Fruit fly (Drosophila melanogaster) whole organism, embryonic: ENCODE results near the gene CG6927.

Experiments used
- Atf-2 ChIP-seq: fragments of 200-800 bp; sonication (Bioruptor generic); optimal IDR thresholded peaks from 2 replicates; lab custom pipeline; 2016; ENCODE audit warnings: missing biosample characterization, missing genetic modification characterization
- Atf6 ChIP-seq: fragments of 200-800 bp; sonication (Bioruptor generic); IDR thresholded peaks from 2 replicates; pipeline ENCODE4 v1.3.6; 2022; ENCODE audit warnings: missing biosample characterization, missing genetic modification characterization
- BEAF-32 ChIP-seq: fragments of 200-800 bp; sonication (Bioruptor generic); optimal IDR thresholded peaks from 3 replicates; lab custom pipeline; 2017; ENCODE audit warnings: missing biosample characterization, missing genetic modification characterization, mild to moderate bottlenecking, moderate library complexity, missing genetic modification reagents
- CG10321 ChIP-seq: fragments of 200-800 bp; sonication (Bioruptor generic); IDR thresholded peaks from 2 replicates; pipeline ENCODE4 v1.3.6; 2022; ENCODE audit warnings: missing biosample characterization, missing genetic modification characterization
- CG11695 ChIP-seq: fragments of 200-800 bp; sonication (Bioruptor generic); IDR thresholded peaks from 3 replicates; pipeline ENCODE4 v1.3.6; 2022; ENCODE audit warnings: missing biosample characterization, missing genetic modification characterization
- CG11723 ChIP-seq: fragments of 200-800 bp; sonication (Bioruptor generic); optimal IDR thresholded peaks from 2 replicates; lab custom pipeline; 2017; ENCODE audit warnings: missing biosample characterization, mild to moderate bottlenecking, missing genetic modification characterization
- CG13123 ChIP-seq: fragments of 200-800 bp; sonication (Bioruptor generic); optimal IDR thresholded peaks from 2 replicates; lab custom pipeline; 2016; ENCODE audit warnings: missing biosample characterization, missing genetic modification characterization
- CG13287 ChIP-seq: fragments of 200-800 bp; sonication (Bioruptor generic); IDR thresholded peaks from 2 replicates; pipeline ENCODE4 v1.3.6; 2022; ENCODE audit warnings: missing biosample characterization, missing genetic modification characterization; ENCODE audit not compliant: partially characterized antibody
- CG13624 ChIP-seq: fragments of 200-800 bp; sonication (Bioruptor generic); optimal IDR thresholded peaks from 2 replicates; lab custom pipeline; 2016; ENCODE audit warnings: missing biosample characterization, missing genetic modification characterization
- CG14441 ChIP-seq: fragments of 200-800 bp; sonication (Bioruptor generic); IDR thresholded peaks from 2 replicates; pipeline ENCODE4 v1.3.6; 2022; ENCODE audit warnings: missing biosample characterization, missing genetic modification characterization
- CG15696 ChIP-seq: fragments of 200-800 bp; sonication (Bioruptor generic); optimal IDR thresholded peaks from 2 replicates; lab custom pipeline; 2019; ENCODE audit warnings: missing biosample characterization, mild to moderate bottlenecking, missing genetic modification characterization, moderate library complexity
- CG1792 ChIP-seq: fragments of 200-800 bp; sonication (Bioruptor generic); optimal IDR thresholded peaks from 2 replicates; lab custom pipeline; 2016; ENCODE audit warnings: missing biosample characterization, missing genetic modification characterization
- CG18764 ChIP-seq: fragments of 200-800 bp; sonication (Bioruptor generic); optimal IDR thresholded peaks from 3 replicates; lab custom pipeline; 2016; ENCODE audit warnings: missing biosample characterization, missing genetic modification characterization
- CG2202 ChIP-seq: fragments of 200-800 bp; sonication (Bioruptor generic); optimal IDR thresholded peaks from 2 replicates; lab custom pipeline; 2018; ENCODE audit warnings: missing biosample characterization, mild to moderate bottlenecking, missing genetic modification characterization
- CG32772 ChIP-seq: fragments of 200-800 bp; sonication (Bioruptor generic); IDR thresholded peaks from 2 replicates; pipeline ENCODE4 v1.3.6; 2022; ENCODE audit warnings: missing biosample characterization, missing genetic modification characterization
- CG3847 ChIP-seq: fragments of 200-800 bp; sonication (Bioruptor generic); IDR thresholded peaks from 2 replicates; pipeline ENCODE4 v1.3.6; 2022; ENCODE audit warnings: missing biosample characterization, missing genetic modification characterization
- CG4820 ChIP-seq: fragments of 200-800 bp; sonication (Bioruptor generic); optimal IDR thresholded peaks from 3 replicates; lab custom pipeline; 2016; ENCODE audit warnings: missing biosample characterization, missing genetic modification characterization
- CG6254 ChIP-seq: fragments of 200-800 bp; sonication (Bioruptor generic); optimal IDR thresholded peaks from 3 replicates; lab custom pipeline; 2017; ENCODE audit warnings: mild to moderate bottlenecking, missing biosample characterization, missing genetic modification reagents, missing genetic modification characterization
- CG7745 ChIP-seq: fragments of 200-800 bp; sonication (Bioruptor generic); optimal IDR thresholded peaks from 2 replicates; lab custom pipeline; 2018; ENCODE audit warnings: missing biosample characterization, mild to moderate bottlenecking, missing genetic modification characterization, moderate library complexity
- CoRest ChIP-seq: fragments of 200-800 bp; sonication (Bioruptor generic); optimal IDR thresholded peaks from 3 replicates; lab custom pipeline; 2018; ENCODE audit warnings: missing biosample characterization, mild to moderate bottlenecking, missing genetic modification characterization, moderate library complexity
- Drgx ChIP-seq: fragments of 200-800 bp; sonication (Bioruptor generic); IDR thresholded peaks from 2 replicates; pipeline ENCODE4 v1.3.6; 2022; ENCODE audit warnings: missing biosample characterization, missing genetic modification characterization
- Eip74EF ChIP-seq, 2 experiments: fragments of 200-800 bp in 1 of 2; fragments of >200 bp in 1 of 2; sonication (Bioruptor generic) in 1 of 2; optimal IDR thresholded peaks; 2 replicates each; lab custom pipeline; 2017 to 2019; ENCODE audit warnings: missing biosample characterization in 2 of 2, missing genetic modification characterization in 2 of 2, mild to moderate bottlenecking in 1 of 2, moderate library complexity in 1 of 2
- Fer3 ChIP-seq: fragments of 200-800 bp; sonication (Bioruptor generic); optimal IDR thresholded peaks from 2 replicates; lab custom pipeline; 2018; ENCODE audit warnings: missing biosample characterization, mild to moderate bottlenecking, missing genetic modification characterization, moderate library complexity
- Hand ChIP-seq: fragments of 200-800 bp; sonication (Bioruptor generic); optimal IDR thresholded peaks from 2 replicates; lab custom pipeline; 2017; ENCODE audit warnings: mild to moderate bottlenecking, missing biosample characterization, missing genetic modification reagents, missing genetic modification characterization
- Hr39 ChIP-seq: fragments of >200 bp; optimal IDR thresholded peaks from 2 replicates; lab custom pipeline; 2017
- Myb ChIP-seq: fragments of 200-800 bp; sonication (Bioruptor generic); optimal IDR thresholded peaks from 2 replicates; lab custom pipeline; 2016; ENCODE audit warnings: missing biosample characterization, missing genetic modification characterization
- Opbp ChIP-seq: fragments of 200-800 bp; sonication (Bioruptor generic); IDR thresholded peaks from 3 replicates; pipeline ENCODE4 v1.3.6; 2022; ENCODE audit warnings: missing biosample characterization, missing genetic modification characterization; ENCODE audit not compliant: partially characterized antibody
- Ptx1 ChIP-seq: fragments of 200-800 bp; sonication (Bioruptor generic); IDR thresholded peaks from 2 replicates; pipeline ENCODE4 v1.3.6; 2022; ENCODE audit warnings: missing biosample characterization, missing genetic modification characterization
- ato ChIP-seq: fragments of 200-800 bp; sonication (Bioruptor generic); IDR thresholded peaks from 2 replicates; pipeline ENCODE4 v1.3.6; 2022; ENCODE audit warnings: missing biosample characterization, missing genetic modification characterization; ENCODE audit not compliant: partially characterized antibody
- bbx ChIP-seq: fragments of 200-800 bp; sonication (Bioruptor generic); IDR thresholded peaks from 2 replicates; pipeline ENCODE4 v1.3.6; 2022; ENCODE audit warnings: missing biosample characterization, missing genetic modification characterization; ENCODE audit not compliant: partially characterized antibody
- dimm ChIP-seq: fragments of 200-800 bp; sonication (Bioruptor generic); IDR thresholded peaks from 2 replicates; pipeline ENCODE4 v1.3.6; 2022; ENCODE audit warnings: missing biosample characterization, missing genetic modification characterization
- dmrt99B ChIP-seq: fragments of 200-800 bp; sonication (Bioruptor generic); optimal IDR thresholded peaks from 2 replicates; lab custom pipeline; 2018; ENCODE audit warnings: missing biosample characterization, mild to moderate bottlenecking, missing genetic modification characterization, moderate library complexity
- eve ChIP-seq, 2 experiments: fragments of >200 bp; optimal IDR thresholded peaks; 2 replicates each; lab custom pipeline; 2017; ENCODE audit warnings: missing biosample characterization in 2 of 2, missing genetic modification characterization in 2 of 2
- jigr1 ChIP-seq: fragments of 200-800 bp; sonication (Bioruptor generic); IDR thresholded peaks from 3 replicates; pipeline ENCODE4 v1.3.6; 2022; ENCODE audit warnings: missing biosample characterization, missing genetic modification characterization
- kah ChIP-seq: fragments of 200-800 bp; sonication (Bioruptor generic); optimal IDR thresholded peaks from 2 replicates; lab custom pipeline; 2018; ENCODE audit warnings: missing biosample characterization, mild to moderate bottlenecking, missing genetic modification characterization
- kay ChIP-seq: fragments of 200-800 bp; sonication (Bioruptor generic); optimal IDR thresholded peaks from 2 replicates; lab custom pipeline; 2016; ENCODE audit warnings: missing biosample characterization, missing genetic modification characterization
- knrl ChIP-seq: fragments of 200-800 bp; sonication (Bioruptor generic); IDR thresholded peaks from 3 replicates; pipeline ENCODE4 v1.3.6; 2022; ENCODE audit warnings: missing biosample characterization, missing genetic modification characterization; ENCODE audit not compliant: partially characterized antibody
- nmo ChIP-seq: fragments of 200-800 bp; sonication (Bioruptor generic); optimal IDR thresholded peaks from 2 replicates; lab custom pipeline; 2018; ENCODE audit warnings: missing biosample characterization, mild to moderate bottlenecking, missing genetic modification characterization, moderate library complexity
- seq ChIP-seq: fragments of 200-800 bp; sonication (Bioruptor generic); IDR thresholded peaks from 2 replicates; pipeline ENCODE4 v1.3.6; 2022; ENCODE audit warnings: missing biosample characterization, missing genetic modification characterization
- wdn ChIP-seq: fragments of 200-800 bp; sonication (Bioruptor generic); IDR thresholded peaks from 2 replicates; pipeline ENCODE4 v1.3.6; 2022; ENCODE audit warnings: missing biosample characterization, missing genetic modification characterization

The CG6927 gene

DNA sequence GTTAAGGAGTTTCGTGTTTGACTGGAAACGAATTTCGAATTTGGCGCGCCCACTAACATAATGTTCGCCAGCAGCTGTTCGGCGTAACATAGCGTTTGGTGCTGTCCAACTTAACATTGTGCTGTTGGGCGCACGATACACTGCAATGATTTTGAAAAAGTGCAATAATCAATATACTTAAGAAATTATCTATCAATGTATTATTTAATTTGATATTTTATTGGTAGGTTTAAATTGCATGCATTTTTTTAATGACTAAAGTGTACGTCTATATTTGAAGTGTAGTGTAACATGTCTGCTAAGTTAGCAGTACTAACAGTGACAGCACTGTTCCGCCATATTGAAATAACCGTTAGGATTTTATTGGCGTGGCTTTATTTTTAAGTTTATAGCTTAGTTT is at the start of gene CG6927 (continued):
- TF ChIP-seq CG7745 (tag; lab: Kevin White, UChicago) (no peak), Opbp (GFP tag; lab: Robert Waterston, UW) (no peak), jigr1 (peak; percentile 88), bbx (GFP tag; lab: Robert Waterston, UW) (no peak), CG15696 (tag; lab: Kevin White, UChicago) (peak; percentile 28), Fer3 (tag; lab: Kevin White, UChicago) (peak; percentile 66), seq (peak; percentile 78), CG13624 (GFP tag; lab: Kevin White, UChicago) (no peak), Atf-2 (GFP tag; lab: Kevin White, UChicago) (no peak), CG2202 (tag; lab: Kevin White, UChicago) (peak; percentile 6), CG1792 (GFP tag; lab: Kevin White, UChicago) (no peak), kah (no peak), Myb (GFP tag; lab: Kevin White, UChicago) (peak; percentile 20), CG10321 (GFP tag; lab: Robert Waterston, UW) (peak; percentile 60; the same call in 1 of the 2 replicates), CG14441 (GFP tag; lab: Robert Waterston, UW) (peak; percentile 94), BEAF-32 (GFP tag; lab: Kevin White, UChicago) (peak; percentile 10), CG3847 (peak; percentile 82), dmrt99B (tag; lab: Kevin White, UChicago) (peak; percentile 88), CG13123 (GFP tag; lab: Kevin White, UChicago) (no peak), knrl (GFP tag; lab: Robert Waterston, UW) (no peak), Eip74EF (GFP tag; optimal IDR thresholded peaks at IDR 0.05; lab: Kevin White, UChicago) (no peak), CoRest (tag; lab: Kevin White, UChicago) (peak; percentile 79), CG4820 (GFP tag; lab: Kevin White, UChicago) (peak; percentile 29)
- TF ChIP-seq, all 482 proteins: peak for 259

DNA sequence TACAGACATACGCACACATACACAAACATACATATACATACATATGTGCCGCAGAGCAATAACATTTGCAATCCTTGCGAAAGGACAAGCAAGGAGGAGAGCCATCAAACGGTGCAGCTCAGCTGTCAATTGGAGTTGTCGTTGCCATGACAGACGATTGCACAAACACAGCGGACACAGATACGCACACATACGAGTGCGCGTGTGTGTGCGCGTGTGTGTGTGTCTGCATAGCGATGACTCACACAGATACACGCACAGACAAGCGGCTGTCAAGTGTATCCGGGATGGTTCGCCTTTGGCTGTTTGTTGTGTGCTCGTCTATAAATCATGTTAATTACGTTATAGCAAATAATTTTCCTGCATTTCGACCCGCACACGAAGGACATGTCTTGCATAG is 46.4 kb upstream of the CG6927 start:
- no peak for TF ChIP-seq CG13287 (GFP tag; lab: Robert Waterston, UW)
- TF ChIP-seq Hr39 (lab: Kevin White, UChicago) = peak; percentile 95
- no peak for TF ChIP-seq Atf6 (GFP tag; lab: Robert Waterston, UW)
- TF ChIP-seq CG18764 (GFP tag; lab: Kevin White, UChicago) = no peak
- TF ChIP-seq Ptx1 = no peak
- TF ChIP-seq, all 482 proteins: peak for 1

dm6 chrX:4875370-4875769 is 31.3 kb upstream of the CG6927 start, which contains the start of gene boil:
TSS of gene boil (plus strand) at chrX:4875670.
- no peak for TF ChIP-seq Hand (GFP tag; lab: Kevin White, UChicago)
- TF ChIP-seq dimm = no peak
- TF ChIP-seq eve (GFP tag; optimal IDR thresholded peaks at IDR 0.05; lab: Kevin White, UChicago) = no peak
- TF ChIP-seq CG11695 (GFP tag; lab: Robert Waterston, UW) = no peak
- no peak for TF ChIP-seq CG6254
- TF ChIP-seq wdn (GFP tag; lab: Robert Waterston, UW) = no peak
- TF ChIP-seq, all 482 proteins: peak for 0

dm6 chrX:4885875-4886274 is 20.8 kb upstream of the CG6927 start:
- TF ChIP-seq CG11723 (no peak), nmo (GFP tag; lab: Kevin White, UChicago) (no peak), ato (GFP tag; lab: Robert Waterston, UW) (no peak), Drgx (GFP tag; lab: Robert Waterston, UW) (0 out of 2 replicates have a peak, but pooled peaks have one; percentile 7), CG32772 (GFP tag; lab: Robert Waterston, UW) (peak; percentile 41; the same call in 1 of the 2 replicates), kay (GFP tag; lab: Kevin White, UChicago) (no peak)
- TF ChIP-seq, all 482 proteins: peak for 2
